Fruit fly (Drosophila melanogaster) whole organism, embryonic: Measurements from ENCODE around the gene CG33111.
A peak's percentile ranks its signal among the peaks of the same experiment; 100 is the strongest.

ENCODE experiments used
- Abd-B ChIP-seq: fragments of 200-800 bp; sonication (Bioruptor generic); optimal IDR thresholded peaks from 2 replicates; lab custom pipeline; 2018; ENCODE audit warnings: missing biosample characterization, mild to moderate bottlenecking, missing genetic modification characterization, moderate library complexity
- Asciz ChIP-seq: fragments of 200-800 bp; sonication (Bioruptor generic); optimal IDR thresholded peaks from 2 replicates; lab custom pipeline; 2017; ENCODE audit warnings: missing biosample characterization, mild to moderate bottlenecking, missing genetic modification characterization, missing genetic modification reagents
- Atf3 ChIP-seq: fragments of 200-800 bp; sonication (Bioruptor generic); optimal IDR thresholded peaks from 3 replicates; lab custom pipeline; 2016; ENCODE audit warnings: missing biosample characterization, missing genetic modification characterization
- CG10209 ChIP-seq: fragments of 200-800 bp; sonication (Bioruptor generic); optimal IDR thresholded peaks from 3 replicates; lab custom pipeline; 2017; ENCODE audit warnings: missing biosample characterization, mild to moderate bottlenecking, missing genetic modification characterization, missing genetic modification reagents
- CG12299 ChIP-seq: fragments of 200-800 bp; sonication (Bioruptor generic); optimal IDR thresholded peaks from 2 replicates; lab custom pipeline; 2018; ENCODE audit warnings: missing biosample characterization, mild to moderate bottlenecking, missing genetic modification characterization
- CG12659 ChIP-seq: fragments of 200-800 bp; sonication (Bioruptor generic); optimal IDR thresholded peaks from 3 replicates; lab custom pipeline; 2017; ENCODE audit warnings: mild to moderate bottlenecking, missing biosample characterization, missing genetic modification reagents, missing genetic modification characterization
- CG13287 ChIP-seq: fragments of 200-800 bp; sonication (Bioruptor generic); IDR thresholded peaks from 2 replicates; pipeline ENCODE4 v1.3.6; 2022; ENCODE audit warnings: missing biosample characterization, missing genetic modification characterization; ENCODE audit not compliant: partially characterized antibody
- CG13624 ChIP-seq: fragments of 200-800 bp; sonication (Bioruptor generic); optimal IDR thresholded peaks from 2 replicates; lab custom pipeline; 2016; ENCODE audit warnings: missing biosample characterization, missing genetic modification characterization
- CG13775 ChIP-seq: fragments of 200-800 bp; sonication (Bioruptor generic); optimal IDR thresholded peaks from 3 replicates; lab custom pipeline; 2017; ENCODE audit warnings: missing biosample characterization, mild to moderate bottlenecking, missing genetic modification characterization
- CG14710 ChIP-seq: fragments of 200-800 bp; sonication (Bioruptor generic); optimal IDR thresholded peaks from 3 replicates; lab custom pipeline; 2019; ENCODE audit warnings: missing biosample characterization, mild to moderate bottlenecking, missing genetic modification characterization, moderate library complexity
- CG15073 ChIP-seq: fragments of 200-800 bp; sonication (Bioruptor generic); optimal IDR thresholded peaks from 2 replicates; lab custom pipeline; 2016; ENCODE audit warnings: missing biosample characterization, missing genetic modification characterization
- CG16813 ChIP-seq: fragments of 200-800 bp; sonication (Bioruptor generic); IDR thresholded peaks from 3 replicates; pipeline ENCODE4 v1.3.6; 2022; ENCODE audit warnings: missing biosample characterization, missing genetic modification characterization; ENCODE audit not compliant: partially characterized antibody
- CG17361 ChIP-seq: fragments of 200-800 bp; sonication (Bioruptor generic); IDR thresholded peaks from 3 replicates; pipeline ENCODE4 v1.3.6; 2022; ENCODE audit warnings: missing biosample characterization, missing genetic modification characterization
- CG1792 ChIP-seq: fragments of 200-800 bp; sonication (Bioruptor generic); optimal IDR thresholded peaks from 2 replicates; lab custom pipeline; 2016; ENCODE audit warnings: missing biosample characterization, missing genetic modification characterization
- CG18599 ChIP-seq: fragments of 200-800 bp; sonication (Bioruptor generic); optimal IDR thresholded peaks from 3 replicates; lab custom pipeline; 2017; ENCODE audit warnings: missing biosample characterization, missing genetic modification characterization, mild to moderate bottlenecking, moderate library complexity, missing genetic modification reagents
- CG2678 ChIP-seq: fragments of 200-800 bp; sonication (Bioruptor generic); optimal IDR thresholded peaks from 3 replicates; lab custom pipeline; 2019; ENCODE audit warnings: missing biosample characterization, mild to moderate bottlenecking, missing genetic modification characterization, moderate library complexity
- CG32532 ChIP-seq: fragments of 200-800 bp; sonication (Bioruptor generic); IDR thresholded peaks from 2 replicates; pipeline ENCODE4 v1.3.6; 2022; ENCODE audit warnings: missing biosample characterization, missing genetic modification characterization
- CG32767 ChIP-seq: fragments of 200-800 bp; sonication (Bioruptor generic); IDR thresholded peaks from 2 replicates; pipeline ENCODE4 v1.3.6; 2022; ENCODE audit warnings: missing biosample characterization, missing genetic modification characterization
- CG43689 ChIP-seq: fragments of 200-800 bp; sonication (Bioruptor generic); IDR thresholded peaks from 2 replicates; pipeline ENCODE4 v1.3.6; 2022; ENCODE audit warnings: missing biosample characterization, missing genetic modification characterization
- CG6813 ChIP-seq: fragments of 200-800 bp; sonication (Bioruptor generic); optimal IDR thresholded peaks from 2 replicates; lab custom pipeline; 2017; ENCODE audit warnings: missing biosample characterization, missing genetic modification characterization, mild to moderate bottlenecking, moderate library complexity, missing genetic modification reagents
- CG9876 ChIP-seq: fragments of 200-800 bp; sonication (Bioruptor generic); optimal IDR thresholded peaks from 2 replicates; lab custom pipeline; 2016; ENCODE audit warnings: missing biosample characterization, missing genetic modification characterization
- CoRest ChIP-seq: fragments of 200-800 bp; sonication (Bioruptor generic); optimal IDR thresholded peaks from 3 replicates; lab custom pipeline; 2018; ENCODE audit warnings: missing biosample characterization, mild to moderate bottlenecking, missing genetic modification characterization, moderate library complexity
- Dad ChIP-seq: fragments of 200-800 bp; sonication (Bioruptor generic); optimal IDR thresholded peaks from 3 replicates; lab custom pipeline; 2016; ENCODE audit warnings: missing biosample characterization, missing genetic modification characterization
- Drgx ChIP-seq: fragments of 200-800 bp; sonication (Bioruptor generic); IDR thresholded peaks from 2 replicates; pipeline ENCODE4 v1.3.6; 2022; ENCODE audit warnings: missing biosample characterization, missing genetic modification characterization
- Elba2 ChIP-seq: fragments of 200-800 bp; sonication (Bioruptor generic); optimal IDR thresholded peaks from 3 replicates; lab custom pipeline; 2016; ENCODE audit warnings: missing biosample characterization, missing genetic modification characterization
- HHEX ChIP-seq: fragments of 200-800 bp; sonication (Bioruptor generic); optimal IDR thresholded peaks from 3 replicates; lab custom pipeline; 2017; ENCODE audit warnings: missing biosample characterization, mild to moderate bottlenecking, missing genetic modification characterization, missing genetic modification reagents
- Hmx ChIP-seq: fragments of 200-800 bp; sonication (Bioruptor generic); optimal IDR thresholded peaks from 2 replicates; lab custom pipeline; 2016; ENCODE audit warnings: missing biosample characterization, missing genetic modification characterization
- Hsf ChIP-seq: fragments of 200-800 bp; sonication (Bioruptor generic); optimal IDR thresholded peaks from 3 replicates; lab custom pipeline; 2016; ENCODE audit warnings: missing biosample characterization, missing genetic modification characterization
- Lhr ChIP-seq: fragments of 200-800 bp; sonication (Bioruptor generic); optimal IDR thresholded peaks from 3 replicates; lab custom pipeline; 2017; ENCODE audit warnings: mild to moderate bottlenecking, missing biosample characterization, missing genetic modification reagents, missing genetic modification characterization
- Meics ChIP-seq: fragments of 200-800 bp; sonication (Bioruptor generic); optimal IDR thresholded peaks from 2 replicates; lab custom pipeline; 2017; ENCODE audit warnings: missing biosample characterization, mild to moderate bottlenecking, missing genetic modification characterization
- Oaz ChIP-seq: fragments of 200-800 bp; sonication (Bioruptor generic); IDR thresholded peaks from 2 replicates; pipeline ENCODE4 v1.3.6; 2022; ENCODE audit warnings: missing biosample characterization, missing genetic modification characterization
- Poxn ChIP-seq: fragments of 200-800 bp; sonication (Bioruptor generic); IDR thresholded peaks from 2 replicates; pipeline ENCODE4 v1.3.6; 2022; ENCODE audit warnings: missing biosample characterization, missing genetic modification characterization
- Vsx1 ChIP-seq: fragments of 200-800 bp; sonication (Bioruptor generic); optimal IDR thresholded peaks from 2 replicates; lab custom pipeline; 2017; ENCODE audit warnings: missing biosample characterization, mild to moderate bottlenecking, missing genetic modification characterization, missing genetic modification reagents
- ap ChIP-seq: fragments of 200-800 bp; sonication (Bioruptor generic); IDR thresholded peaks from 2 replicates; pipeline ENCODE4 v1.3.6; 2022; ENCODE audit warnings: missing biosample characterization, missing genetic modification characterization
- cad ChIP-seq: fragments of >200 bp; optimal IDR thresholded peaks from 2 replicates; lab custom pipeline; 2017; ENCODE audit warnings: missing biosample characterization, missing genetic modification characterization
- caup ChIP-seq: fragments of 200-800 bp; sonication (Bioruptor generic); optimal IDR thresholded peaks from 3 replicates; lab custom pipeline; 2017; ENCODE audit warnings: missing biosample characterization, mild to moderate bottlenecking, missing genetic modification characterization, moderate library complexity; ENCODE audit not compliant: severe bottlenecking
- chinmo ChIP-seq: fragments of 200-800 bp; sonication (Bioruptor generic); IDR thresholded peaks from 4 replicates; pipeline ENCODE4 v1.3.6; 2022; ENCODE audit warnings: missing biosample characterization, missing genetic modification characterization; ENCODE audit not compliant: partially characterized antibody
- crol ChIP-seq: fragments of 200-800 bp; sonication (Bioruptor generic); IDR thresholded peaks from 2 replicates; pipeline ENCODE4 v1.3.6; 2022; ENCODE audit warnings: missing biosample characterization, missing genetic modification characterization
- dan ChIP-seq: fragments of 200-800 bp; sonication (Bioruptor generic); IDR thresholded peaks from 2 replicates; pipeline ENCODE4 v1.3.6; 2022; ENCODE audit warnings: missing biosample characterization, missing genetic modification characterization
- eve ChIP-seq, 2 experiments: fragments of >200 bp; optimal IDR thresholded peaks; 2 replicates each; lab custom pipeline; 2017; ENCODE audit warnings: missing biosample characterization in 2 of 2, missing genetic modification characterization in 2 of 2
- fd3F ChIP-seq: fragments of 200-800 bp; sonication (Bioruptor generic); optimal IDR thresholded peaks from 2 replicates; lab custom pipeline; 2018; ENCODE audit warnings: missing biosample characterization, mild to moderate bottlenecking, missing genetic modification characterization, moderate library complexity
- ham ChIP-seq: fragments of 200-800 bp; sonication (Bioruptor generic); IDR thresholded peaks from 2 replicates; pipeline ENCODE4 v1.3.6; 2022; ENCODE audit warnings: missing biosample characterization, missing genetic modification characterization
- insv ChIP-seq, 2 experiments: fragments of 200-800 bp; sonication (Bioruptor generic); optimal IDR thresholded peaks; 3 replicates each; lab custom pipeline; 2016 to 2018; ENCODE audit warnings: missing biosample characterization in 2 of 2, missing genetic modification characterization in 2 of 2
- jigr1 ChIP-seq: fragments of 200-800 bp; sonication (Bioruptor generic); IDR thresholded peaks from 3 replicates; pipeline ENCODE4 v1.3.6; 2022; ENCODE audit warnings: missing biosample characterization, missing genetic modification characterization
- lbe ChIP-seq: fragments of 200-800 bp; sonication (Bioruptor generic); optimal IDR thresholded peaks from 2 replicates; lab custom pipeline; 2016; ENCODE audit warnings: missing biosample characterization, mild to moderate bottlenecking, missing genetic modification characterization
- lilli ChIP-seq: fragments of 200-800 bp; sonication (Bioruptor generic); optimal IDR thresholded peaks from 3 replicates; lab custom pipeline; 2016; ENCODE audit warnings: missing biosample characterization, missing genetic modification characterization
- sob ChIP-seq: fragments of 200-800 bp; sonication (Bioruptor generic); IDR thresholded peaks from 2 replicates; pipeline ENCODE4 v1.3.6; 2022; ENCODE audit warnings: missing biosample characterization, missing genetic modification characterization
- wek ChIP-seq: fragments of 200-800 bp; sonication (Bioruptor generic); optimal IDR thresholded peaks from 3 replicates; lab custom pipeline; 2018; ENCODE audit warnings: missing biosample characterization, mild to moderate bottlenecking, missing genetic modification characterization, moderate library complexity

Gene CG33111

DNA sequence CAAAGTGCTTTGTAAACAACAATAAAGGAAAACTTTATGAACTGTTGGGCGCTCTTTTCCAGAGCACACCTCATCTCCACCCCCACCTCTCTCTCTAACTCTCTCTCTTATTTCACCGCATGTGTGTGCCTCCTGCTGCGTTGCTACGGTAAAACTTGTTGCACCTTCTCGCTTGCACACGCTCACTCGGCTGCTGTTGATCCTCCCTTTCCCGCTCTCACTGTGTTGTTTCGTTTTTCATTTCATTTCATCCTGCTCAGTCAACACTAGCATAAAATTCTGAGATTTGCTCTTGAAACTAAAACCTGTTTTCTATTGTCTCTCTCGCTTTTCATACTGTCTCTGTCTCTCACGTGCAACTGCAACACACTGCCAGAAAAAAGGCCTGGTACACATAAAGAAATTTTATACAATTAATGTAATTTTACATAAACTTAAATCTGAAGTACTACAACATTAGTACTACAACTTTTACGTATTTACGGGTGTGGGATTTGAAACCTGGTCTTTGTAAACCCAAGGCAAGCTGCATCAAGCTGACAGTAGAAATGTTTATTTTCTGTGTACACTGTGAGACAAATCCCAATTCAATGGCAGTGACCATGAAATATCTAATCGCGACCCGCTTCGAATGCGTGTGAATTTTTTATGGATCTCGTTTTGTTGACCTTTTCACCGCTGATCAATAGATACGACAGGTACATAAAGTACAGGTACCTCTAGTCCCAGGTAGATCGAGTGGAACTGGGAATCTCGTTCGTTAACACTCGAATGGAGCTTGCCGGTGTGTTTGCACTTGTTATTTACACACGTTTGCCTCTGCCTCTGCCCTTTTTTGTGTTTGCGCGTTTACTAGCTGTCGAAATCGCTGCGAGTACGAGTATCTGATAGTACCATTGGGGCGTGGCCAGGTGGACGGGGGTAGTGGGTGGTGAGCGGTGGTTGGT, 36.3 kb downstream of the CG33111 start (continued):
- TF ChIP-seq CG32532 (GFP tag; lab: Robert Waterston, UW) (peak; percentile 30), Oaz (GFP tag; lab: Robert Waterston, UW) (no peak), wek (GFP tag; lab: Kevin White, UChicago) (peak; percentile 83), Hmx (peak; percentile 47), Atf3 (peak; percentile 86), jigr1 (GFP tag; lab: Robert Waterston, UW) (peak; percentile 57; the same call in 1 of the 3 replicates), crol (GFP tag; lab: Robert Waterston, UW) (peak; percentile 77), CG14710 (tag; lab: Kevin White, UChicago) (peak; percentile 96), cad (GFP tag; lab: Kevin White, UChicago) (peak; percentile 11), Lhr (GFP tag; lab: Kevin White, UChicago) (peak; percentile 71), CG17361 (GFP tag; lab: Robert Waterston, UW) (peak; percentile 94), CG18599 (GFP tag; lab: Kevin White, UChicago) (peak; percentile 80), CG32767 (GFP tag; lab: Robert Waterston, UW) (peak; percentile 66; the same call in 1 of the 2 replicates), CG16813 (no peak), CG13287 (GFP tag; lab: Robert Waterston, UW) (no peak), CG43689 (peak; percentile 65), Meics (GFP tag; lab: Kevin White, UChicago) (peak; percentile 78), Drgx (peak; percentile 88), Elba2 (peak; percentile 28), CG15073 (GFP tag; lab: Kevin White, UChicago) (peak; percentile 71), CG10209 (peak; percentile 87), dan (GFP tag; lab: Robert Waterston, UW) (peak; percentile 77; the same call in 1 of the 2 replicates), caup (GFP tag; lab: Kevin White, UChicago) (peak; percentile 81), CG13624 (GFP tag; lab: Kevin White, UChicago) (peak; percentile 61), chinmo (GFP tag; lab: Robert Waterston, UW) (no peak), CG9876 (GFP tag; lab: Kevin White, UChicago) (no peak), CG13775 (peak; percentile 88), CG12659 (GFP tag; lab: Kevin White, UChicago) (peak; percentile 75), insv (GFP tag; optimal IDR thresholded peaks at IDR 0.05; lab: Kevin White, UChicago) (peak; percentile 1 to 42), sob (GFP tag; lab: Robert Waterston, UW) (peak; percentile 21), lilli (GFP tag; lab: Kevin White, UChicago) (peak; percentile 89), eve (GFP tag; optimal IDR thresholded peaks at IDR 0.05; lab: Kevin White, UChicago) (peak in 1 of 2 experiments; percentile 77), CG2678 (tag; lab: Kevin White, UChicago) (peak; percentile 86), CG6813 (GFP tag; lab: Kevin White, UChicago) (peak; percentile 82), ap (GFP tag; lab: Robert Waterston, UW) (peak; percentile 49), Asciz (peak; percentile 81), Poxn (GFP tag; lab: Robert Waterston, UW) (no peak), Dad (GFP tag; lab: Kevin White, UChicago) (peak; percentile 36), Vsx1 (peak; percentile 66), lbe (peak; percentile 73), Abd-B (GFP tag; lab: Kevin White, UChicago) (peak; percentile 89), Hsf (GFP tag; lab: Kevin White, UChicago) (peak; percentile 90), ham (GFP tag; lab: Robert Waterston, UW) (no peak), CG1792 (peak; percentile 70), HHEX (GFP tag; lab: Kevin White, UChicago) (peak; percentile 77), CoRest (tag; lab: Kevin White, UChicago) (peak; percentile 89), fd3F (peak; percentile 17), CG12299 (tag; lab: Kevin White, UChicago) (peak; percentile 76)
